Fruit fly (Drosophila melanogaster) whole organism, embryonic: ENCODE measurements around the gene Atac2.
A peak's percentile ranks its signal among the peaks of the same experiment; 100 is the strongest.

Experiments used
- Bgb ChIP-seq: fragments of 200-800 bp; sonication (Bioruptor generic); IDR thresholded peaks from 2 replicates; pipeline ENCODE4 v1.3.6; 2022; ENCODE audit warnings: missing biosample characterization, missing genetic modification characterization; ENCODE audit not compliant: partially characterized antibody
- BtbVII ChIP-seq: fragments of 200-800 bp; sonication (Bioruptor generic); optimal IDR thresholded peaks from 3 replicates; lab custom pipeline; 2017; ENCODE audit warnings: missing biosample characterization, mild to moderate bottlenecking, missing genetic modification characterization
- Bteb2 ChIP-seq: fragments of 200-800 bp; sonication (Bioruptor generic); optimal IDR thresholded peaks from 2 replicates; lab custom pipeline; 2016; ENCODE audit warnings: missing biosample characterization, missing genetic modification characterization
- C15 ChIP-seq: fragments of 200-800 bp; sonication (Bioruptor generic); IDR thresholded peaks from 3 replicates; pipeline ENCODE4 v1.3.6; 2022; ENCODE audit warnings: missing biosample characterization, missing genetic modification characterization
- CG11093 ChIP-seq: fragments of 200-800 bp; sonication (Bioruptor generic); IDR thresholded peaks from 3 replicates; pipeline ENCODE4 v1.3.6; 2022; ENCODE audit warnings: missing biosample characterization, missing genetic modification characterization
- CG13287 ChIP-seq: fragments of 200-800 bp; sonication (Bioruptor generic); IDR thresholded peaks from 2 replicates; pipeline ENCODE4 v1.3.6; 2022; ENCODE audit warnings: missing biosample characterization, missing genetic modification characterization; ENCODE audit not compliant: partially characterized antibody
- CG13296 ChIP-seq: fragments of 200-800 bp; sonication (Bioruptor generic); optimal IDR thresholded peaks from 3 replicates; lab custom pipeline; 2018; ENCODE audit warnings: missing biosample characterization, mild to moderate bottlenecking, missing genetic modification characterization
- CG14050 ChIP-seq: fragments of 200-800 bp; sonication (Bioruptor generic); IDR thresholded peaks from 3 replicates; pipeline ENCODE4 v1.3.6; 2022; ENCODE audit warnings: missing biosample characterization, missing genetic modification characterization
- CG14441 ChIP-seq: fragments of 200-800 bp; sonication (Bioruptor generic); IDR thresholded peaks from 2 replicates; pipeline ENCODE4 v1.3.6; 2022; ENCODE audit warnings: missing biosample characterization, missing genetic modification characterization
- CG16779 ChIP-seq: fragments of 200-800 bp; sonication (Bioruptor generic); IDR thresholded peaks from 2 replicates; pipeline ENCODE4 v1.3.6; 2022; ENCODE audit warnings: missing biosample characterization, missing genetic modification characterization
- CG17385 ChIP-seq: fragments of 200-800 bp; sonication (Bioruptor generic); optimal IDR thresholded peaks from 3 replicates; lab custom pipeline; 2018; ENCODE audit warnings: missing biosample characterization, mild to moderate bottlenecking, missing genetic modification characterization
- CG18764 ChIP-seq: fragments of 200-800 bp; sonication (Bioruptor generic); optimal IDR thresholded peaks from 3 replicates; lab custom pipeline; 2016; ENCODE audit warnings: missing biosample characterization, missing genetic modification characterization
- CG2678 ChIP-seq: fragments of 200-800 bp; sonication (Bioruptor generic); optimal IDR thresholded peaks from 3 replicates; lab custom pipeline; 2019; ENCODE audit warnings: missing biosample characterization, mild to moderate bottlenecking, missing genetic modification characterization, moderate library complexity
- CG30431 ChIP-seq: fragments of 200-800 bp; sonication (Bioruptor generic); optimal IDR thresholded peaks from 2 replicates; lab custom pipeline; 2017; ENCODE audit warnings: missing biosample characterization, missing genetic modification characterization
- CG3281 ChIP-seq: fragments of 200-800 bp; sonication (Bioruptor generic); optimal IDR thresholded peaks from 3 replicates; lab custom pipeline; 2017; ENCODE audit warnings: missing biosample characterization, mild to moderate bottlenecking, missing genetic modification characterization
- CG3407 ChIP-seq: fragments of 200-800 bp; sonication (Bioruptor generic); optimal IDR thresholded peaks from 2 replicates; lab custom pipeline; 2018; ENCODE audit warnings: missing biosample characterization, mild to moderate bottlenecking, missing genetic modification characterization
- CG3838 ChIP-seq: fragments of 200-800 bp; sonication (Bioruptor generic); optimal IDR thresholded peaks from 3 replicates; lab custom pipeline; 2016; ENCODE audit warnings: missing biosample characterization, missing genetic modification characterization
- CG43689 ChIP-seq: fragments of 200-800 bp; sonication (Bioruptor generic); IDR thresholded peaks from 2 replicates; pipeline ENCODE4 v1.3.6; 2022; ENCODE audit warnings: missing biosample characterization, missing genetic modification characterization
- CG4617 ChIP-seq: fragments of 200-800 bp; sonication (Bioruptor generic); optimal IDR thresholded peaks from 3 replicates; lab custom pipeline; 2016; ENCODE audit warnings: missing biosample characterization, missing genetic modification characterization, borderline replicate concordance
- CG4854 ChIP-seq: fragments of 200-800 bp; sonication (Bioruptor generic); optimal IDR thresholded peaks from 2 replicates; lab custom pipeline; 2016; ENCODE audit warnings: missing biosample characterization, missing genetic modification characterization, inconsistent platforms
- CG9797 ChIP-seq: fragments of 200-800 bp; sonication (Bioruptor generic); optimal IDR thresholded peaks from 3 replicates; lab custom pipeline; 2018; ENCODE audit warnings: missing biosample characterization, mild to moderate bottlenecking, missing genetic modification characterization
- CHES-1-like ChIP-seq: fragments of 200-800 bp; sonication (Bioruptor generic); optimal IDR thresholded peaks from 2 replicates; lab custom pipeline; 2016; ENCODE audit warnings: missing biosample characterization, missing genetic modification characterization
- Chrac-16 ChIP-seq: fragments of 200-800 bp; sonication (Bioruptor generic); optimal IDR thresholded peaks from 3 replicates; lab custom pipeline; 2016; ENCODE audit warnings: missing biosample characterization, missing genetic modification characterization
- Dll ChIP-seq: fragments of 200-800 bp; sonication (Bioruptor generic); IDR thresholded peaks from 4 replicates; pipeline ENCODE4 v1.3.6; 2022; ENCODE audit warnings: missing biosample characterization, missing genetic modification characterization; ENCODE audit not compliant: partially characterized antibody
- Doc2 ChIP-seq: fragments of 200-800 bp; sonication (Bioruptor generic); IDR thresholded peaks from 2 replicates; pipeline ENCODE4 v1.3.6; 2022; ENCODE audit warnings: missing biosample characterization, missing genetic modification characterization
- E2f1 ChIP-seq: fragments of 200-800 bp; sonication (Bioruptor generic); IDR thresholded peaks from 2 replicates; pipeline ENCODE4 v1.3.6; 2022; ENCODE audit warnings: missing biosample characterization, missing genetic modification characterization
- HLHmδ ChIP-seq: fragments of 200-800 bp; sonication (Bioruptor generic); optimal IDR thresholded peaks from 2 replicates; lab custom pipeline; 2018; ENCODE audit warnings: missing biosample characterization, mild to moderate bottlenecking, missing genetic modification characterization, moderate library complexity
- Hmr ChIP-seq: fragments of 200-800 bp; sonication (Bioruptor generic); optimal IDR thresholded peaks from 3 replicates; lab custom pipeline; 2017; ENCODE audit warnings: mild to moderate bottlenecking, missing biosample characterization, missing genetic modification reagents, missing genetic modification characterization
- Hr39 ChIP-seq: fragments of >200 bp; optimal IDR thresholded peaks from 2 replicates; lab custom pipeline; 2017
- Kr ChIP-seq: fragments of 200-800 bp; sonication (Bioruptor generic); optimal IDR thresholded peaks from 2 replicates; lab custom pipeline; 2017; ENCODE audit warnings: missing biosample characterization, mild to moderate bottlenecking, missing genetic modification characterization
- MESR4 ChIP-seq: fragments of 200-800 bp; sonication (Bioruptor generic); optimal IDR thresholded peaks from 2 replicates; lab custom pipeline; 2018; ENCODE audit warnings: missing biosample characterization, mild to moderate bottlenecking, missing genetic modification characterization, moderate library complexity
- Optix ChIP-seq: fragments of 200-800 bp; sonication (Bioruptor generic); IDR thresholded peaks from 3 replicates; pipeline ENCODE4 v1.3.6; 2022; ENCODE audit warnings: missing biosample characterization, missing genetic modification characterization
- Ptx1 ChIP-seq: fragments of 200-800 bp; sonication (Bioruptor generic); IDR thresholded peaks from 2 replicates; pipeline ENCODE4 v1.3.6; 2022; ENCODE audit warnings: missing biosample characterization, missing genetic modification characterization
- Sin3A ChIP-seq: fragments of >200 bp; optimal IDR thresholded peaks from 2 replicates; lab custom pipeline; 2018
- Sry-β ChIP-seq: fragments of 200-800 bp; sonication (Bioruptor generic); optimal IDR thresholded peaks from 2 replicates; lab custom pipeline; 2018; ENCODE audit warnings: missing biosample characterization, mild to moderate bottlenecking, missing genetic modification characterization, moderate library complexity
- ato ChIP-seq: fragments of 200-800 bp; sonication (Bioruptor generic); IDR thresholded peaks from 2 replicates; pipeline ENCODE4 v1.3.6; 2022; ENCODE audit warnings: missing biosample characterization, missing genetic modification characterization; ENCODE audit not compliant: partially characterized antibody
- bbx ChIP-seq: fragments of 200-800 bp; sonication (Bioruptor generic); IDR thresholded peaks from 2 replicates; pipeline ENCODE4 v1.3.6; 2022; ENCODE audit warnings: missing biosample characterization, missing genetic modification characterization; ENCODE audit not compliant: partially characterized antibody
- btn ChIP-seq: fragments of 200-800 bp; sonication (Bioruptor generic); optimal IDR thresholded peaks from 2 replicates; lab custom pipeline; 2016; ENCODE audit warnings: missing biosample characterization, missing genetic modification characterization
- ci ChIP-seq: fragments of 200-800 bp; sonication (Bioruptor generic); IDR thresholded peaks from 3 replicates; pipeline ENCODE4 v1.3.6; 2022; ENCODE audit warnings: missing biosample characterization, missing genetic modification characterization
- da ChIP-seq: fragments of 200-800 bp; sonication (Bioruptor generic); optimal IDR thresholded peaks from 2 replicates; lab custom pipeline; 2016; ENCODE audit warnings: missing biosample characterization, missing genetic modification characterization
- dan ChIP-seq: fragments of 200-800 bp; sonication (Bioruptor generic); IDR thresholded peaks from 2 replicates; pipeline ENCODE4 v1.3.6; 2022; ENCODE audit warnings: missing biosample characterization, missing genetic modification characterization
- ewg ChIP-seq: fragments of 200-800 bp; sonication (Bioruptor generic); optimal IDR thresholded peaks from 3 replicates; lab custom pipeline; 2017; ENCODE audit warnings: mild to moderate bottlenecking, missing biosample characterization, missing genetic modification reagents, missing genetic modification characterization
- gt ChIP-seq: fragments of 200-800 bp; sonication (Bioruptor generic); IDR thresholded peaks from 2 replicates; pipeline ENCODE4 v1.3.6; 2022; ENCODE audit warnings: missing biosample characterization, missing genetic modification characterization
- hkb ChIP-seq, 2 experiments: fragments of 200-800 bp in 1 of 2; fragments of >200 bp in 1 of 2; sonication (Bioruptor generic) in 1 of 2; IDR thresholded peaks in 1 of 2; optimal IDR thresholded peaks in 1 of 2; 2 replicates each; pipeline versions ENCODE4 v1.3.6 to Lab custom; 2017 to 2022; ENCODE audit warnings: missing biosample characterization in 1 of 2, missing genetic modification characterization in 1 of 2
- lbe ChIP-seq: fragments of 200-800 bp; sonication (Bioruptor generic); optimal IDR thresholded peaks from 2 replicates; lab custom pipeline; 2016; ENCODE audit warnings: missing biosample characterization, mild to moderate bottlenecking, missing genetic modification characterization
- lola ChIP-seq, 3 experiments: fragments of >200 bp in 2 of 3; fragments of 200-800 bp in 1 of 3; sonication (Bioruptor generic) in 1 of 3; optimal IDR thresholded peaks; 2 replicates each; lab custom pipeline; 2017 to 2019; ENCODE audit warnings: missing biosample characterization in 3 of 3, missing genetic modification characterization in 3 of 3, mild to moderate bottlenecking in 1 of 3, moderate library complexity in 1 of 3
- otp ChIP-seq: fragments of 200-800 bp; sonication (Bioruptor generic); IDR thresholded peaks from 3 replicates; pipeline ENCODE4, ENCODE4 v1.3.6; 2022; ENCODE audit warnings: missing biosample characterization, missing genetic modification characterization
- p53 ChIP-seq: fragments of 200-800 bp; sonication (Bioruptor generic); optimal IDR thresholded peaks from 2 replicates; lab custom pipeline; 2016; ENCODE audit warnings: missing biosample characterization, missing genetic modification characterization
- psq ChIP-seq: fragments of 200-800 bp; sonication (Bioruptor generic); optimal IDR thresholded peaks from 2 replicates; lab custom pipeline; 2017; ENCODE audit warnings: missing biosample characterization, missing genetic modification characterization
- trem ChIP-seq: fragments of 200-800 bp; optimal IDR thresholded peaks from 3 replicates; lab custom pipeline; 2019; ENCODE audit warnings: missing biosample characterization, mild to moderate bottlenecking, missing genetic modification characterization, moderate library complexity

Gene Atac2

DNA sequence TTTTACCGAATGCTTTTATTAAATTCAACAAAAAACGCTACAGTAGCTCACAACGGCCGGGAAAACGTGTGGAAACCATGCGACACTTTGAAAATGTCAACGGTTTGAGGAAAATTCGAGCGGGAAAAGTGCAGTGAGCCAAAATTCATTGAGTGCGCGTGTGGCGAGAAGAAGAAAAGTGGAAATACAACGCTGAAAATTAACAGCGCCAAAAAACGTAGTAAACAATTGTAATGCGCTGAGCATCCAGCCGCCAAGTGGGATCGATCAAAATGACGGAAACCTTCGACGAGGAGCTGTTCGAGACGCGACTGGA, 21.1 kb downstream of the Atac2 start:
- TF ChIP-seq p53 (GFP tag; lab: Kevin White, UChicago): no peak
- TF ChIP-seq CG14441: no peak
- TF ChIP-seq CG9797 (GFP tag; lab: Kevin White, UChicago): no peak
- TF ChIP-seq lola (GFP tag; optimal IDR thresholded peaks at IDR 0.05; lab: Kevin White, UChicago): no peak
- TF ChIP-seq CG18764 (GFP tag; lab: Kevin White, UChicago): no peak
- TF ChIP-seq CG16779 (GFP tag; lab: Robert Waterston, UW): no peak
- TF ChIP-seq CG14050: no peak
- TF ChIP-seq MESR4 (GFP tag; lab: Kevin White, UChicago): peak; percentile 89
- no peak for TF ChIP-seq hkb (optimal IDR thresholded peaks at IDR 0.05; lab: Kevin White, UChicago)
- peak; percentile 20; the same call in 1 of the 2 replicates for TF ChIP-seq hkb (GFP tag; IDR thresholded peaks at IDR 0.05; lab: Robert Waterston, UW)
- no peak for TF ChIP-seq Hr39 (lab: Kevin White, UChicago)
- no peak for TF ChIP-seq ci (GFP tag; lab: Robert Waterston, UW)
- TF ChIP-seq CG30431: no peak
- TF ChIP-seq CG4854: no peak
- peak; percentile 45 for TF ChIP-seq CG4617
- peak; percentile 86 for TF ChIP-seq CG17385 (GFP tag; lab: Kevin White, UChicago)
- TF ChIP-seq Kr (GFP tag; lab: Kevin White, UChicago): no peak
- no peak for TF ChIP-seq ato
- TF ChIP-seq CG13287 (GFP tag; lab: Robert Waterston, UW): 0 out of 2 replicates have a peak, but pooled peaks have one; percentile 3
- no peak for TF ChIP-seq Doc2 (GFP tag; lab: Robert Waterston, UW)
- TF ChIP-seq da (GFP tag; lab: Kevin White, UChicago): no peak
- peak; percentile 69; the same call in 1 of the 4 replicates for TF ChIP-seq Dll
- 0 out of 2 replicates have a peak, but pooled peaks have one; percentile 5 for TF ChIP-seq E2f1 (GFP tag; lab: Robert Waterston, UW)
- TF ChIP-seq CG3281: no peak
- no peak for TF ChIP-seq Bgb
- TF ChIP-seq Ptx1 (GFP tag; lab: Robert Waterston, UW): no peak
- no peak for TF ChIP-seq CG13296 (GFP tag; lab: Kevin White, UChicago)

dm6 chr2L:18590100-18590941, 21.7 kb downstream of the Atac2 start, which contains the start of the genes Pde11 and CG15160:
TSS of gene Pde11 (minus strand) at chr2L:18590342.
TSS of gene CG15160 (plus strand) at chr2L:18590891.
- TF ChIP-seq btn (no peak), CG11093 (GFP tag; lab: Robert Waterston, UW) (no peak), Optix (GFP tag; lab: Robert Waterston, UW) (no peak), CHES-1-like (GFP tag; lab: Kevin White, UChicago) (peak; percentile 18), BtbVII (GFP tag; lab: Kevin White, UChicago) (no peak), lbe (GFP tag; lab: Kevin White, UChicago) (peak; percentile 60), trem (tag; lab: Kevin White, UChicago) (peak; percentile 72), Hmr (GFP tag; lab: Kevin White, UChicago) (no peak), Chrac-16 (peak; percentile 26), Bteb2 (GFP tag; lab: Kevin White, UChicago) (no peak), psq (GFP tag; lab: Kevin White, UChicago) (peak; percentile 32), CG18764 (GFP tag; lab: Kevin White, UChicago) (peak; percentile 39), Sin3A (lab: Kevin White, UChicago) (peak; percentile 74), dan (GFP tag; lab: Robert Waterston, UW) (no peak), CG3407 (GFP tag; lab: Kevin White, UChicago) (no peak), bbx (GFP tag; lab: Robert Waterston, UW) (peak; percentile 100), gt (no peak), Sry-β (GFP tag; lab: Kevin White, UChicago) (no peak), otp (GFP tag; lab: Robert Waterston, UW) (no peak), CG9797 (GFP tag; lab: Kevin White, UChicago) (peak; percentile 50), CG43689 (no peak), HLHmδ (GFP tag; lab: Kevin White, UChicago) (no peak), CG2678 (tag; lab: Kevin White, UChicago) (no peak), CG3838 (GFP tag; lab: Kevin White, UChicago) (no peak), ewg (GFP tag; lab: Kevin White, UChicago) (no peak), C15 (0 out of 3 replicates have a peak, but pooled peaks have one; percentile 7)
